Fruit fly (Drosophila melanogaster) whole organism, embryonic: ENCODE data around the gene cyr.
A peak's percentile ranks its signal among the peaks of the same experiment; 100 is the strongest.

Experiments
- Antp ChIP-seq: fragments of 200-800 bp; sonication (Bioruptor generic); optimal IDR thresholded peaks from 3 replicates; lab custom pipeline; 2016; ENCODE audit warnings: missing biosample characterization, missing genetic modification characterization
- Bgb ChIP-seq: fragments of 200-800 bp; sonication (Bioruptor generic); IDR thresholded peaks from 2 replicates; pipeline ENCODE4 v1.3.6; 2022; ENCODE audit warnings: missing biosample characterization, missing genetic modification characterization; ENCODE audit not compliant: partially characterized antibody
- CG10209 ChIP-seq: fragments of 200-800 bp; sonication (Bioruptor generic); optimal IDR thresholded peaks from 3 replicates; lab custom pipeline; 2017; ENCODE audit warnings: missing biosample characterization, mild to moderate bottlenecking, missing genetic modification characterization, missing genetic modification reagents
- CG10462 ChIP-seq: fragments of 200-800 bp; sonication (Bioruptor generic); optimal IDR thresholded peaks from 2 replicates; lab custom pipeline; 2016; ENCODE audit warnings: missing biosample characterization, missing genetic modification characterization
- CG13775 ChIP-seq: fragments of 200-800 bp; sonication (Bioruptor generic); optimal IDR thresholded peaks from 3 replicates; lab custom pipeline; 2017; ENCODE audit warnings: missing biosample characterization, mild to moderate bottlenecking, missing genetic modification characterization
- CG14014 ChIP-seq: fragments of 200-800 bp; sonication (Bioruptor generic); IDR thresholded peaks from 2 replicates; pipeline ENCODE4 v1.3.6; 2022; ENCODE audit warnings: missing biosample characterization, missing genetic modification characterization
- CG15601 ChIP-seq: fragments of 200-800 bp; sonication (Bioruptor generic); optimal IDR thresholded peaks from 3 replicates; lab custom pipeline; 2019; ENCODE audit warnings: missing biosample characterization, mild to moderate bottlenecking, missing genetic modification characterization, moderate library complexity
- CG17328 ChIP-seq: fragments of 200-800 bp; sonication (Bioruptor generic); IDR thresholded peaks from 2 replicates; pipeline ENCODE4 v1.3.6; 2022; ENCODE audit warnings: missing biosample characterization, missing genetic modification characterization
- CG17912 ChIP-seq: fragments of 200-800 bp; sonication (Bioruptor generic); optimal IDR thresholded peaks from 2 replicates; lab custom pipeline; 2018; ENCODE audit warnings: missing biosample characterization, mild to moderate bottlenecking, missing genetic modification characterization
- CG18619 ChIP-seq: fragments of 200-800 bp; sonication (Bioruptor generic); optimal IDR thresholded peaks from 3 replicates; lab custom pipeline; 2017; ENCODE audit warnings: missing biosample characterization, mild to moderate bottlenecking, missing genetic modification characterization
- CG2889 ChIP-seq: fragments of 200-800 bp; sonication (Bioruptor generic); IDR thresholded peaks from 3 replicates; pipeline ENCODE4 v1.3.6; 2022; ENCODE audit warnings: missing biosample characterization, missing genetic modification characterization
- CG3281 ChIP-seq: fragments of 200-800 bp; sonication (Bioruptor generic); optimal IDR thresholded peaks from 3 replicates; lab custom pipeline; 2017; ENCODE audit warnings: missing biosample characterization, mild to moderate bottlenecking, missing genetic modification characterization
- CG6654 ChIP-seq: fragments of 200-800 bp; sonication (Bioruptor generic); optimal IDR thresholded peaks from 2 replicates; lab custom pipeline; 2017; ENCODE audit warnings: missing biosample characterization, mild to moderate bottlenecking, missing genetic modification characterization
- CG6813 ChIP-seq: fragments of 200-800 bp; sonication (Bioruptor generic); optimal IDR thresholded peaks from 2 replicates; lab custom pipeline; 2017; ENCODE audit warnings: missing biosample characterization, missing genetic modification characterization, mild to moderate bottlenecking, moderate library complexity, missing genetic modification reagents
- CG7839 ChIP-seq: fragments of 200-800 bp; sonication (Bioruptor generic); optimal IDR thresholded peaks from 3 replicates; lab custom pipeline; 2018; ENCODE audit warnings: missing biosample characterization, mild to moderate bottlenecking, missing genetic modification characterization, moderate library complexity
- CG8290 ChIP-seq, 3 experiments: fragments of 200-800 bp; sonication (Bioruptor generic); optimal IDR thresholded peaks; 2 replicates each; lab custom pipeline; 2016 to 2019; ENCODE audit warnings: missing biosample characterization in 3 of 3, missing genetic modification characterization in 3 of 3, mild to moderate bottlenecking in 2 of 3, moderate library complexity in 1 of 3
- CG9817 ChIP-seq: fragments of 200-800 bp; sonication (Bioruptor generic); optimal IDR thresholded peaks from 2 replicates; lab custom pipeline; 2018; ENCODE audit warnings: missing biosample characterization, mild to moderate bottlenecking, missing genetic modification characterization, moderate library complexity
- Drgx ChIP-seq: fragments of 200-800 bp; sonication (Bioruptor generic); IDR thresholded peaks from 2 replicates; pipeline ENCODE4 v1.3.6; 2022; ENCODE audit warnings: missing biosample characterization, missing genetic modification characterization
- MTF-1 ChIP-seq: fragments of 200-800 bp; sonication (Bioruptor generic); optimal IDR thresholded peaks from 2 replicates; lab custom pipeline; 2018; ENCODE audit warnings: missing biosample characterization, mild to moderate bottlenecking, missing genetic modification characterization, borderline replicate concordance
- Mad ChIP-seq: fragments of 200-800 bp; sonication (Bioruptor generic); optimal IDR thresholded peaks from 2 replicates; lab custom pipeline; 2016; ENCODE audit warnings: missing biosample characterization, missing genetic modification characterization
- Meics ChIP-seq: fragments of 200-800 bp; sonication (Bioruptor generic); optimal IDR thresholded peaks from 2 replicates; lab custom pipeline; 2017; ENCODE audit warnings: missing biosample characterization, mild to moderate bottlenecking, missing genetic modification characterization
- Mrtf ChIP-seq: fragments of 200-800 bp; sonication (Bioruptor generic); IDR thresholded peaks from 3 replicates; pipeline ENCODE4 v1.3.6; 2022; ENCODE audit warnings: missing biosample characterization, missing genetic modification characterization
- Nf-YC ChIP-seq: fragments of 200-800 bp; optimal IDR thresholded peaks from 3 replicates; lab custom pipeline; 2019; ENCODE audit warnings: missing biosample characterization, mild to moderate bottlenecking, missing genetic modification characterization, moderate library complexity
- Oli ChIP-seq: fragments of 200-800 bp; sonication (Bioruptor generic); optimal IDR thresholded peaks from 2 replicates; lab custom pipeline; 2018; ENCODE audit warnings: missing biosample characterization, mild to moderate bottlenecking, missing genetic modification characterization, moderate library complexity
- Opbp ChIP-seq: fragments of 200-800 bp; sonication (Bioruptor generic); IDR thresholded peaks from 3 replicates; pipeline ENCODE4 v1.3.6; 2022; ENCODE audit warnings: missing biosample characterization, missing genetic modification characterization; ENCODE audit not compliant: partially characterized antibody
- Ravus ChIP-seq: fragments of 200-800 bp; sonication (Bioruptor generic); IDR thresholded peaks from 2 replicates; pipeline ENCODE4 v1.3.6; 2022; ENCODE audit warnings: missing biosample characterization, missing genetic modification characterization
- Side ChIP-seq: fragments of 200-800 bp; sonication (Bioruptor generic); optimal IDR thresholded peaks from 2 replicates; lab custom pipeline; 2016; ENCODE audit warnings: missing biosample characterization, missing genetic modification characterization
- Xbp1 ChIP-seq: fragments of 200-800 bp; sonication (Bioruptor generic); optimal IDR thresholded peaks from 3 replicates; lab custom pipeline; 2016; ENCODE audit warnings: missing biosample characterization, mild to moderate bottlenecking, missing genetic modification characterization
- chinmo ChIP-seq: fragments of 200-800 bp; sonication (Bioruptor generic); IDR thresholded peaks from 4 replicates; pipeline ENCODE4 v1.3.6; 2022; ENCODE audit warnings: missing biosample characterization, missing genetic modification characterization; ENCODE audit not compliant: partially characterized antibody
- danr ChIP-seq: fragments of 200-800 bp; sonication (Bioruptor generic); IDR thresholded peaks from 2 replicates; pipeline ENCODE4 v1.3.6; 2022; ENCODE audit warnings: missing biosample characterization, missing genetic modification characterization
- ems ChIP-seq: fragments of 200-800 bp; sonication (Bioruptor generic); optimal IDR thresholded peaks from 3 replicates; lab custom pipeline; 2016; ENCODE audit warnings: missing biosample characterization, missing genetic modification characterization
- esg ChIP-seq: fragments of 200-800 bp; sonication (Bioruptor generic); conservative IDR thresholded peaks from 2 replicates; pipeline ENCODE4 v1.3.6; 2022; ENCODE audit warnings: missing biosample characterization, missing genetic modification characterization
- fd102C ChIP-seq: fragments of 200-800 bp; sonication (Bioruptor generic); optimal IDR thresholded peaks from 2 replicates; lab custom pipeline; 2018; ENCODE audit warnings: missing biosample characterization, mild to moderate bottlenecking, missing genetic modification characterization, moderate library complexity
- jing ChIP-seq: fragments of 200-800 bp; sonication (Bioruptor generic); optimal IDR thresholded peaks from 2 replicates; lab custom pipeline; 2018; ENCODE audit warnings: missing biosample characterization, mild to moderate bottlenecking, missing genetic modification characterization
- kni ChIP-seq: fragments of 200-800 bp; sonication (Bioruptor generic); optimal IDR thresholded peaks from 3 replicates; lab custom pipeline; 2017; ENCODE audit warnings: mild to moderate bottlenecking, missing biosample characterization, missing genetic modification reagents, missing genetic modification characterization
- knrl ChIP-seq: fragments of 200-800 bp; sonication (Bioruptor generic); IDR thresholded peaks from 3 replicates; pipeline ENCODE4 v1.3.6; 2022; ENCODE audit warnings: missing biosample characterization, missing genetic modification characterization; ENCODE audit not compliant: partially characterized antibody
- lov ChIP-seq, 2 experiments: fragments of 200-800 bp in 1 of 2; fragments of >200 bp in 1 of 2; sonication (Bioruptor generic) in 1 of 2; IDR thresholded peaks in 1 of 2; optimal IDR thresholded peaks in 1 of 2; 2 replicates in 1 of 2; 3 replicates in 1 of 2; pipeline versions ENCODE4 v1.3.6 to Lab custom; 2017 to 2022; ENCODE audit warnings: missing biosample characterization in 1 of 2, missing genetic modification characterization in 1 of 2
- mam ChIP-seq: fragments of 200-800 bp; sonication (Bioruptor generic); optimal IDR thresholded peaks from 3 replicates; lab custom pipeline; 2016; ENCODE audit warnings: missing biosample characterization, missing genetic modification characterization
- otp ChIP-seq: fragments of 200-800 bp; sonication (Bioruptor generic); IDR thresholded peaks from 3 replicates; pipeline ENCODE4, ENCODE4 v1.3.6; 2022; ENCODE audit warnings: missing biosample characterization, missing genetic modification characterization
- pb ChIP-seq: fragments of 200-800 bp; sonication (Bioruptor generic); optimal IDR thresholded peaks from 3 replicates; lab custom pipeline; 2016; ENCODE audit warnings: missing biosample characterization, missing genetic modification characterization
- pho ChIP-seq: fragments of 200-800 bp; sonication (Bioruptor generic); optimal IDR thresholded peaks from 2 replicates; lab custom pipeline; 2016; ENCODE audit warnings: missing biosample characterization, missing genetic modification characterization
- pros ChIP-seq: fragments of 200-800 bp; sonication (Bioruptor generic); optimal IDR thresholded peaks from 3 replicates; lab custom pipeline; 2019; ENCODE audit warnings: missing biosample characterization, mild to moderate bottlenecking, missing genetic modification characterization, moderate library complexity
- sc ChIP-seq, 3 experiments: fragments of >200 bp in 2 of 3; fragments of 200-800 bp in 1 of 3; sonication (Bioruptor generic) in 1 of 3; optimal IDR thresholded peaks; 2 replicates in 2 of 3; 3 replicates in 1 of 3; lab custom pipeline; 2017; ENCODE audit warnings: mild to moderate bottlenecking in 1 of 3, missing biosample characterization in 1 of 3, missing genetic modification characterization in 1 of 3, missing genetic modification reagents in 1 of 3
- sr ChIP-seq: fragments of 200-800 bp; sonication (Bioruptor generic); IDR thresholded peaks from 3 replicates; pipeline ENCODE4 v1.3.6; 2022; ENCODE audit warnings: missing biosample characterization, missing genetic modification characterization
- tin ChIP-seq: fragments of 200-800 bp; sonication (Bioruptor generic); optimal IDR thresholded peaks from 3 replicates; lab custom pipeline; 2016; ENCODE audit warnings: missing biosample characterization, missing genetic modification characterization
- unc-4 ChIP-seq: fragments of 200-800 bp; sonication (Bioruptor generic); IDR thresholded peaks from 2 replicates; pipeline ENCODE4 v1.3.6; 2022; ENCODE audit warnings: missing biosample characterization, missing genetic modification characterization; ENCODE audit not compliant: partially characterized antibody

The cyr gene

dm6 chrX:8141353-8142066, 6.0 kb upstream of the cyr start (continued):
- TF ChIP-seq CG7839 (tag; lab: Kevin White, UChicago) (peak; percentile 17), Bgb (GFP tag; lab: Robert Waterston, UW) (peak; percentile 35; the same call in 1 of the 2 replicates), CG14014 (GFP tag; lab: Robert Waterston, UW) (no peak), CG3281 (GFP tag; lab: Kevin White, UChicago) (peak; percentile 31), Nf-YC (tag; lab: Kevin White, UChicago) (peak; percentile 30), CG10462 (peak; percentile 50), CG15601 (tag; lab: Kevin White, UChicago) (no peak), chinmo (0 out of 4 replicates have a peak, but pooled peaks have one; percentile 61), Ravus (GFP tag; lab: Robert Waterston, UW) (no peak), CG17912 (GFP tag; lab: Kevin White, UChicago) (no peak), CG18619 (GFP tag; lab: Kevin White, UChicago) (peak; percentile 36), Drgx (GFP tag; lab: Robert Waterston, UW) (peak; percentile 42; the same call in 1 of the 2 replicates), CG8290 (GFP tag; optimal IDR thresholded peaks at IDR 0.05; lab: Kevin White, UChicago) (no peak), CG8290 (tag; optimal IDR thresholded peaks at IDR 0.05; lab: Kevin White, UChicago) (peak in 1 of 2 experiments; percentile 33), Opbp (GFP tag; lab: Robert Waterston, UW) (0 out of 3 replicates have a peak, but pooled peaks have one; percentile 39), Meics (GFP tag; lab: Kevin White, UChicago) (peak; percentile 24), Antp (GFP tag; lab: Kevin White, UChicago) (peak; percentile 28), ems (GFP tag; lab: Kevin White, UChicago) (peak; percentile 15), CG10209 (peak; percentile 22), fd102C (GFP tag; lab: Kevin White, UChicago) (no peak), CG9817 (no peak), CG6813 (GFP tag; lab: Kevin White, UChicago) (peak; percentile 6), sr (no peak), jing (no peak), mam (peak; percentile 51), CG2889 (GFP tag; lab: Robert Waterston, UW) (no peak), pho (GFP tag; lab: Kevin White, UChicago) (peak; percentile 8), knrl (no peak), lov (optimal IDR thresholded peaks at IDR 0.05; lab: Kevin White, UChicago) (no peak), lov (GFP tag; IDR thresholded peaks at IDR 0.05; lab: Robert Waterston, UW) (peak; percentile 29; the same call in 1 of the 3 replicates), CG6654 (GFP tag; lab: Kevin White, UChicago) (no peak), Side (GFP tag; lab: Kevin White, UChicago) (peak; percentile 62), CG13775 (GFP tag; lab: Kevin White, UChicago) (peak; percentile 27), Oli (tag; lab: Kevin White, UChicago) (peak; percentile 12), unc-4 (GFP tag; lab: Robert Waterston, UW) (0 out of 2 replicates have a peak, but pooled peaks have one; percentile 8), otp (GFP tag; lab: Robert Waterston, UW) (no peak), CG17328 (peak; percentile 21; the same call in 1 of the 2 replicates), pb (GFP tag; lab: Kevin White, UChicago) (no peak), danr (no peak), tin (GFP tag; lab: Kevin White, UChicago) (no peak), kni (peak; percentile 60), sc (optimal IDR thresholded peaks at IDR 0.05; lab: Kevin White, UChicago) (no peak), sc (GFP tag; optimal IDR thresholded peaks at IDR 0.05; lab: Kevin White, UChicago) (no peak), Mad (GFP tag; lab: Kevin White, UChicago) (peak; percentile 19), esg (GFP tag; lab: Robert Waterston, UW) (no peak), Mrtf (no peak), pros (peak; percentile 66), MTF-1 (no peak), Xbp1 (GFP tag; lab: Kevin White, UChicago) (peak; percentile 16)
